Worm (Caenorhabditis elegans): ENCODE results near the gene C34E11.2.
A peak's percentile ranks its signal among the peaks of the same experiment; 100 is the strongest.

C34E11.2 gene

DNA sequence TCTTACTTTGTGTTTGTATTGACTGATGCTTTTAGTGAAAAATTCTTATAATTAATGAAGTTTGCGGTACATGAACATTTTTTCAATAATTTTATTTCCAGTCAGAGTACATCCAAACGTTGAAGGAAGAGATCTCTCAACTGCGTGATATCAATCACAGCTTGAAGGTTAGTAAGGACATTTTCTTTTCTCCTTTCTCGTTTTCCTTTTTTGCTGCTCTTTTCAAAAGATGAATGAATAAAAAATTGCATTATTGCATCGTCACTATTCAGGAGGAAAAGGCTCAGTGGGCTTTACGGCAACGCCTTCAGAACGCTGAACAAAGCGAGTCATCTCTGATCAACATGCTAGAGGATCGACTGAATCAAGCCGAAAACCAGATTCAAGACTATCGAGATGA is 12.3 kb upstream of the C34E11.2 start:
- no peak for TF ChIP-seq nhr-25 (tag; optimal IDR thresholded peaks at IDR 0.05)

DNA sequence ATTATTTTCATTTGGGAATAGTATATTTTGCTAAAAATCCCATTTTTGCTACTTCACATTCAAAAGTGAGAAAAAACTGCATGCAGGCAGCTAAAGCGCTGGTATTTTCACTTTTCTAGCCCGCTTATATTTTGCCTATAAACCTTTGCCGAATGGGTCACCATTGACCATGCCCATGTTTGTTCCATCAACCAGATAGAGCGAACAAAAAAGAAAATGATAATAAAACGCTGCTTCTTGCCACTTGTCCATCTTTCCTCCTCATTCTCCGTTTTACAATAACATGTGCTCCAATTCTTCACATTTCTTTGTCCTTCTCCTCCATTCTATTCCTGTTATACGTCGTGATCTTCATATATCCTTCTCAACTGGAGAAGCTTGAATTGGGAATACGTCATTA is 9.2 kb upstream of the C34E11.2 start, which contains the start of gene tag-241:
tag-241 (plus strand) TSS at position 301 of the 400 bp plus-strand sequence.
- TF ChIP-seq nhr-11 (tag; optimal IDR thresholded peaks at IDR 0.05) (no peak), lin-11 (tag; optimal IDR thresholded peaks at IDR 0.05) (no peak), R02D3.7 (tag; optimal IDR thresholded peaks at IDR 0.05) (no peak), lin-39 (tag; optimal IDR thresholded peaks at IDR 0.05) (no peak), nhr-77 (tag; optimal IDR thresholded peaks at IDR 0.05) (no peak)

DNA sequence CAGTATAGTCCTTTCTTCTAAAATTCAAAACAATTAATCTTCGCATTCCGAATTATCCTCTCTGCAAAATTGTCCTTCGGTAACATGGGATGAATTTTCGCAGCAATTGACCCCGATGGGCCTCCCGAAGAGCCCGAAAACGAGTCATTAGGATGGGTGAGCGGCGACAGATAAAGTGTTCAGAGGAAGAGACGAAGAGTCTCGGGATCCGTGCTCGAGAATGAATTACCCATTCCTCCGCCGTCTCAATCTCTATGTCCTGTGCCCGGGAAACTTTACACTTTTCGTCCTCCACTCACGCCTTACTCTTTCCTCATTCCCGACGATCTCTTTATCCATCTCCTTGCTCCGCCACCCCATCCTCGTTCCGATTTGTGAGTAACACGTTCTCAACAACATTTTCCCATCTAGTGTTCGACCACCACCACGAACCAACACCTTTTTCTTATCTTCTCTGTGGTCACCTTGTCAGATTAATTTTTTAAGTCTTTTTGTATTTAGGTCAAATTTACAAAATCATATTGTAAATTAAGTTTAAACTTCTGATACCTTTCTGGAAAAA is 6.7 kb upstream of the C34E11.2 start:
- TF ChIP-seq fos-1 (tag; optimal IDR thresholded peaks at IDR 0.05) (no peak), C34F6.9 (tag; optimal IDR thresholded peaks at IDR 0.05) (peak; percentile 3), F13H6.1 (tag; optimal IDR thresholded peaks at IDR 0.05) (peak; percentile 33)

DNA sequence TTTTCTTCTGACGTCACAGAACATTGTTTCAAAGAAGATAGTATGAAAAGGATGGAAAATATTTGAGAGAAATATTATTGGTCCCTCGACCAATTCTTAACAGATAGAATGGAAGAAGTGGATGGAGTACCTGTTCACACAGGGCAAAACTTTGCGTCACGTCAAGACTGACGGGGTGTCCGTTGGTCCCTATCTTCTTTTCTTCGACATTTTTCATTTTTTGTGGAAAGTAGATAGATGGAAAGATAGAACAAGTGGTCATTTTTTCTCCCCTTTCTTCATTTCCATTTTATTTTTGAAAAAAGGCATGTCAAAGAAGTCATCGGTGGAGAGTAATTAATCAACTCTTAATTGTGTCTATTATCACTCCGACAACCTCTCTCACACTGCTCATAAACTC is 4.2 kb upstream of the C34E11.2 start:
- TF ChIP-seq nhr-129 (tag; optimal IDR thresholded peaks at IDR 0.05) (peak; percentile 47), ztf-4 (tag; optimal IDR thresholded peaks at IDR 0.05) (no peak), lin-39 (tag; optimal IDR thresholded peaks at IDR 0.05) (no peak), unc-55 (GFP tag; optimal IDR thresholded peaks at IDR 0.05) (no peak), ceh-16 (tag; optimal IDR thresholded peaks at IDR 0.05) (no peak), fos-1 (tag; optimal IDR thresholded peaks at IDR 0.05) (no peak), aly-2 (tag; optimal IDR thresholded peaks at IDR 0.05) (no peak), dmd-4 (tag; optimal IDR thresholded peaks at IDR 0.05) (no peak), ZK546.5 (tag; optimal IDR thresholded peaks at IDR 0.05) (no peak), unc-62 (GFP tag; optimal IDR thresholded peaks at IDR 0.05) (no peak), F13H6.1 (tag; optimal IDR thresholded peaks at IDR 0.05) (peak; percentile 76), C34F6.9 (tag; optimal IDR thresholded peaks at IDR 0.05) (peak; percentile 28)

DNA sequence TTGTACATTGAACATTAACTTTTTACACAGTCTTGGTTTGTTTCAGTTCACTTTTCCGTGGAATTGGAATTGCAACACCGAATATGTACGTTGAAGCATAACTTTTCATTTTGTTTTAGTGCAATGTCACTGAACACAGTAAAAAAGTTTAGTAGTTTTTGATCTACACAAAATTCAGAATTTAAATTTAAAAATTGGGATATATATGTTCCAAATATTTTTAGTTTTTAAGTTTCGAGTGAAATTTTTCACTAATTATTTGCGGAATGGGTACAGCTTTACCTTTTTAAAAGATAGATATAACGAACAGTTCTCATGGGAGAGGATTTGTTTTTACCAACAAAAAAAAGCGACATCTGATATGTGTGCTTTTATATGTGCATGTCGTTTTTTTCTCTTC is 2.3 kb upstream of the C34E11.2 start:
- no peak for TF ChIP-seq skn-1 (tag; optimal IDR thresholded peaks at IDR 0.05)
- TF ChIP-seq nhr-129 (tag; optimal IDR thresholded peaks at IDR 0.05), result no peak
- no peak for TF ChIP-seq ztf-11 (tag; optimal IDR thresholded peaks at IDR 0.05)
- TF ChIP-seq R02D3.7 (tag; optimal IDR thresholded peaks at IDR 0.05), result no peak
- TF ChIP-seq nhr-237 (tag; optimal IDR thresholded peaks at IDR 0.05), result no peak
- no peak for TF ChIP-seq ama-1 (optimal IDR thresholded peaks at IDR 0.05)
- no peak for TF ChIP-seq ztf-4 (tag; optimal IDR thresholded peaks at IDR 0.05)
- TF ChIP-seq sma-9 (GFP tag; optimal IDR thresholded peaks at IDR 0.05), result no peak
- TF ChIP-seq sma-9 (tag; optimal IDR thresholded peaks at IDR 0.05), result no peak
- TF ChIP-seq ceh-16 (tag; optimal IDR thresholded peaks at IDR 0.05), result no peak
- TF ChIP-seq unc-39 (tag; optimal IDR thresholded peaks at IDR 0.05), result no peak
- TF ChIP-seq sma-3 (GFP tag; optimal IDR thresholded peaks at IDR 0.05), result no peak
- TF ChIP-seq F13H6.1 (tag; optimal IDR thresholded peaks at IDR 0.05), result no peak
- no peak for TF ChIP-seq nhr-21 (tag; optimal IDR thresholded peaks at IDR 0.05)
- TF ChIP-seq mdl-1 (tag; optimal IDR thresholded peaks at IDR 0.05), result no peak
- TF ChIP-seq peb-1 (tag; optimal IDR thresholded peaks at IDR 0.05), result no peak
- no peak for TF ChIP-seq unc-55 (GFP tag; optimal IDR thresholded peaks at IDR 0.05)
- TF ChIP-seq ceh-82 (tag; optimal IDR thresholded peaks at IDR 0.05), result no peak
- no peak for TF ChIP-seq mbf-1 (tag; optimal IDR thresholded peaks at IDR 0.05)
- TF ChIP-seq lin-13 (GFP tag; optimal IDR thresholded peaks at IDR 0.05), result no peak
- TF ChIP-seq mab-5 (tag; optimal IDR thresholded peaks at IDR 0.05), result no peak

DNA sequence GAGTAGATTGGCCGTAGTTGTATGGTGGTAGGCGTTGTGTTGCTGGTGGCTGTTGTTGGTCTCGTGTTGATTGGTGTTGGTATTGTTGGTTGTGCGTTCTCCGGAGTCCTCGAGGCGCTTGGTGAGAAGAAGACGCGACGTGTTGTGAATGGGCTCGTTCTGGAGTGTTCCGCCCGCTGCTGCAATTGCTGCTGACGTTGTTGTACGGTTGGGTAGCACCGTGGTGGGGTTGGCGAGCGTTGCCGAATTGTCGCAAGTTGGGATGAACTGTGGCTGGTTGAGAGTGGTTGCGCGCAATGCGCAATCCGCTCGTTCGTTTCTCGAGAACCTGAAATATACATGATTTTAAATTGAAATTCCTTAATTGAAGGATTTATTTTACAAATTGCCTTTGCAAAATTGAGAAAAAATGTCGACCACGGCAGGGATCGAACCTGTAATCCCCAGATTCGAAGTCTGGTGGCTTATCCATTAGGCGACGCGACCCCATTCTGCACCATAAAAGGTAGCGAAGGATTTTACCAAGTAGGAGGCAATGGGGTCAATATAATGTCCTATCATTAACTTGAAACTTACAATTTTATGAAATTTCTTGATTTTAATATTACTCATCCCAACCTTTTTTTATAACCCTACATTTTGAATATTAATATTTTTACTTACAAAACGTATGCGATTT is 8.2 kb downstream of the C34E11.2 start:
- TF ChIP-seq sma-9 (GFP tag; optimal IDR thresholded peaks at IDR 0.05) (no peak), sma-9 (tag; optimal IDR thresholded peaks at IDR 0.05) (no peak)

Data from whole organism, L2 larva.